Worm (Caenorhabditis elegans) whole organism, early embryonic: Measurements from ENCODE around the gene klc-1.

Experiments used
- B0310.2 ChIP-seq: sonication (generic microtip); optimal IDR thresholded peaks from 2 replicates; lab custom pipeline; 2016; ENCODE audit warnings: mild to moderate bottlenecking, missing genetic modification characterization, missing compliant biosample characterization
- F13C5.2 ChIP-seq: sonication (generic microtip); optimal IDR thresholded peaks from 2 replicates; lab custom pipeline; 2017; ENCODE audit warnings: mild to moderate bottlenecking, missing genetic modification characterization, inconsistent platforms, missing compliant biosample characterization
- ama-1 ChIP-seq: fragments of 150-350 bp; optimal IDR thresholded peaks from 2 replicates; lab custom pipeline; 2014
- ceh-36 ChIP-seq: sonication (generic microtip); optimal IDR thresholded peaks from 2 replicates; lab custom pipeline; 2016; ENCODE audit warnings: missing genetic modification characterization, inconsistent platforms, missing compliant biosample characterization
- tbx-37 ChIP-seq: fragments of 200-800 bp; sonication (Bioruptor generic); conservative IDR thresholded peaks from 2 replicates; pipeline ENCODE4 v1.3.6; 2022; ENCODE audit warnings: missing genetic modification reagents, missing genetic modification characterization, missing compliant biosample characterization

- no peak for TF ChIP-seq B0310.2 (tag; lab: Kevin White, UChicago)
- TF ChIP-seq ceh-36 (tag; lab: Kevin White, UChicago): no peak
- TF ChIP-seq ama-1 (lab: Kevin White, UChicago): no peak
- TF ChIP-seq tbx-37: no peak
- TF ChIP-seq F13C5.2 (tag; lab: Kevin White, UChicago): peak; percentile 6
These were observed 41.7 kb downstream of the klc-1 start for ce11 chrIV:11125200-11125599.
